Worm (Caenorhabditis elegans): ENCODE measurements around the gene T23G7.2.

DNA sequence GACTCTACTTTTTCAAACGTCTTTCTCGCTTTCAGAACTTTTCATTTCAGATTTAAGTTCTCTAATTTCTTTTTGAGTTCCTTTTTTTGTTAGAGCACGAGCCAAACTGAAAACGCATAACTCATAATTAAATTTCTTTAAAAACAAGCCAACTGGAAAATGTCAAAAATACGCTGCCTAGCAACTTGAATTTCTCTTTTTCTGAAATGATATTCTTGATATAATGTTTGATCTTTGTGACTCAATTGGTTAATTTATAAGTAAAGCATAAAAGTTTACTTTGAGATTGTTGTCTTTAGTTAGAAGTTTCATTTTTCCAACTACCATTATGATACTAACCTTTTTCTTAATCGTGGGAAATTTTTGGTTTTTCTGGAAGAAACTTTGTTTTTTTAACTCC, 31.6 kb downstream of the T23G7.2 start:
- no peak for TF ChIP-seq nhr-77 (tag; optimal IDR thresholded peaks at IDR 0.05)
- TF ChIP-seq unc-39 (tag; optimal IDR thresholded peaks at IDR 0.05) = no peak
- TF ChIP-seq lsy-12 (tag; optimal IDR thresholded peaks at IDR 0.05) = no peak
- no peak for TF ChIP-seq ama-1 (optimal IDR thresholded peaks at IDR 0.05)
- no peak for TF ChIP-seq fos-1 (tag; optimal IDR thresholded peaks at IDR 0.05)
- no peak for TF ChIP-seq mdl-1 (tag; optimal IDR thresholded peaks at IDR 0.05)
- no peak for TF ChIP-seq lin-15B (tag; optimal IDR thresholded peaks at IDR 0.05)
- no peak for TF ChIP-seq nhr-11 (tag; optimal IDR thresholded peaks at IDR 0.05)
- no peak for TF ChIP-seq nfya-1 (tag; optimal IDR thresholded peaks at IDR 0.05; ENCODE audit: insufficient read depth)
- no peak for TF ChIP-seq lin-39 (tag; optimal IDR thresholded peaks at IDR 0.05)
- TF ChIP-seq sea-2 (GFP tag; optimal IDR thresholded peaks at IDR 0.05) = no peak
- TF ChIP-seq ZK546.5 (tag; optimal IDR thresholded peaks at IDR 0.05) = no peak
- TF ChIP-seq fkh-10 (GFP tag; optimal IDR thresholded peaks at IDR 0.05) = no peak
